Worm (Caenorhabditis elegans) whole organism, L4 larva: ENCODE results near the gene rer-1.

ENCODE experiments used
- F10B5.3 ChIP-seq: sonication (generic microtip); optimal IDR thresholded peaks from 2 replicates; lab custom pipeline; 2016; ENCODE audit warnings: mild to moderate bottlenecking, missing genetic modification characterization, missing compliant biosample characterization
- aha-1 ChIP-seq: fragments of 150-350 bp; peaks from one replicate; lab custom pipeline; 2014; ENCODE audit warnings: missing biosample characterization, missing genetic modification characterization
- aly-2 ChIP-seq: sonication (generic microtip); optimal IDR thresholded peaks from 2 replicates; lab custom pipeline; 2018; ENCODE audit warnings: missing biosample characterization, missing genetic modification characterization
- ama-1 ChIP-seq: fragments of 150-350 bp; optimal IDR thresholded peaks from 2 replicates; lab custom pipeline; 2014; ENCODE audit warnings: inconsistent platforms, mixed read lengths
- arid-1 ChIP-seq: fragments of 200-800 bp; sonication (Bioruptor generic); conservative IDR thresholded peaks from 2 replicates; pipeline ENCODE4 v1.3.6; 2022; ENCODE audit warnings: missing genetic modification reagents, missing genetic modification characterization, missing compliant biosample characterization
- ces-1 ChIP-seq: fragments of 150-350 bp; sonication (generic microtip); optimal IDR thresholded peaks from 4 replicates; lab custom pipeline; 2014; ENCODE audit warnings: missing biosample characterization, missing genetic modification reagents, missing genetic modification characterization
- ctbp-1 ChIP-seq: fragments of 200-800 bp; sonication (Bioruptor generic); IDR thresholded peaks from 2 replicates; pipeline ENCODE4 v1.3.6; 2022; ENCODE audit warnings: missing genetic modification reagents, missing genetic modification characterization, missing compliant biosample characterization
- daf-16 ChIP-seq, 3 experiments: sonication (generic microtip); optimal IDR thresholded peaks; 2 replicates each; lab custom pipeline; 2016 to 2017; ENCODE audit warnings: missing genetic modification characterization in 3 of 3, missing genetic modification reagents in 3 of 3, mild to moderate bottlenecking in 2 of 3, missing compliant biosample characterization in 2 of 3, missing biosample characterization in 1 of 3, moderate library complexity in 1 of 3
- daf-19 ChIP-seq: fragments of 200-800 bp; sonication (Bioruptor generic); conservative IDR thresholded peaks from 2 replicates; pipeline ENCODE4 v1.3.6; 2022; ENCODE audit warnings: missing genetic modification characterization, missing compliant biosample characterization
- daf-8 ChIP-seq: fragments of 200-800 bp; sonication (Bioruptor generic); IDR thresholded peaks from 2 replicates; pipeline ENCODE4 v1.3.6; 2022; ENCODE audit warnings: missing genetic modification characterization, missing compliant biosample characterization
- dmd-6 ChIP-seq: fragments of 200-800 bp; sonication (Bioruptor generic); IDR thresholded peaks from 2 replicates; pipeline ENCODE4 v1.3.6; 2022; ENCODE audit warnings: missing genetic modification reagents, missing genetic modification characterization, missing compliant biosample characterization
- dmd-9 ChIP-seq: fragments of 200-800 bp; sonication (Bioruptor generic); IDR thresholded peaks from 2 replicates; pipeline ENCODE4 v1.3.6; 2022; ENCODE audit warnings: missing genetic modification reagents, missing genetic modification characterization, missing compliant biosample characterization
- egl-27 ChIP-seq: sonication (generic microtip); optimal IDR thresholded peaks from 3 replicates; lab custom pipeline; 2017; ENCODE audit warnings: missing biosample characterization, missing genetic modification reagents, missing genetic modification characterization
- fkh-10 ChIP-seq: fragments of 150-350 bp; optimal IDR thresholded peaks from 2 replicates; lab custom pipeline; 2014; ENCODE audit warnings: missing biosample characterization, missing genetic modification reagents, missing genetic modification characterization
- gei-8 ChIP-seq: fragments of 200-800 bp; sonication (Bioruptor generic); optimal IDR thresholded peaks from 2 replicates; lab custom pipeline; 2018; ENCODE audit warnings: mild to moderate bottlenecking, missing genetic modification characterization, missing compliant biosample characterization
- hif-1 ChIP-seq, 2 experiments: sonication (generic microtip); optimal IDR thresholded peaks; 2 replicates each; lab custom pipeline; 2016 to 2017; ENCODE audit warnings: missing compliant biosample characterization in 2 of 2, missing genetic modification characterization in 2 of 2, missing genetic modification reagents in 2 of 2, missing genotype in 2 of 2, mild to moderate bottlenecking in 1 of 2
- hlh-11 ChIP-seq: fragments of 200-800 bp; sonication (Bioruptor generic); optimal IDR thresholded peaks from 2 replicates; lab custom pipeline; 2018; ENCODE audit warnings: mild to moderate bottlenecking, missing genetic modification characterization, missing compliant biosample characterization
- hlh-30 ChIP-seq: sonication (generic microtip); optimal IDR thresholded peaks from 2 replicates; lab custom pipeline; 2017; ENCODE audit warnings: antibody characterized with exemption, mild to moderate bottlenecking, missing genetic modification characterization, missing compliant biosample characterization; ENCODE audit not compliant: insufficient read depth
- jun-1 ChIP-seq: fragments of 150-350 bp; optimal IDR thresholded peaks from 2 replicates; lab custom pipeline; 2014; ENCODE audit warnings: missing biosample characterization, missing genetic modification reagents, missing genetic modification characterization
- lim-7 ChIP-seq: fragments of 200-800 bp; sonication (Bioruptor generic); IDR thresholded peaks from 2 replicates; pipeline ENCODE4 v1.3.6; 2022; ENCODE audit warnings: missing genetic modification characterization, missing compliant biosample characterization
- lin-39 ChIP-seq: fragments of 150-350 bp; optimal IDR thresholded peaks from 2 replicates; lab custom pipeline; 2014; ENCODE audit warnings: missing biosample characterization, missing genetic modification reagents, missing genetic modification characterization
- mep-1 ChIP-seq: fragments of 150-350 bp; sonication (generic microtip); optimal IDR thresholded peaks from 3 replicates; lab custom pipeline; 2014; ENCODE audit warnings: missing biosample characterization, missing genetic modification characterization
- mxl-3 ChIP-seq: fragments of 200-800 bp; sonication (Bioruptor generic); optimal IDR thresholded peaks from 2 replicates; lab custom pipeline; 2018; ENCODE audit warnings: mild to moderate bottlenecking, missing genetic modification characterization, missing compliant biosample characterization
- nhr-10 ChIP-seq: fragments of 150-350 bp; optimal IDR thresholded peaks from 2 replicates; lab custom pipeline; 2014; ENCODE audit warnings: missing biosample characterization, missing genetic modification characterization
- nhr-11 ChIP-seq: fragments of 150-350 bp; optimal IDR thresholded peaks from 2 replicates; lab custom pipeline; 2014; ENCODE audit warnings: missing biosample characterization, missing genetic modification characterization
- nhr-42 ChIP-seq: fragments of 200-800 bp; sonication (Bioruptor generic); IDR thresholded peaks from 2 replicates; pipeline ENCODE4 v1.3.6; 2022; ENCODE audit warnings: missing genetic modification characterization, missing compliant biosample characterization
- rbr-2 ChIP-seq: sonication (generic microtip); optimal IDR thresholded peaks from 2 replicates; lab custom pipeline; 2016; ENCODE audit warnings: missing genotype, missing genetic modification characterization, missing compliant biosample characterization
- sdz-12 ChIP-seq: fragments of 200-800 bp; sonication (Bioruptor generic); optimal IDR thresholded peaks from 2 replicates; lab custom pipeline; 2018; ENCODE audit warnings: mild to moderate bottlenecking, missing genetic modification characterization, missing compliant biosample characterization
- set-16 ChIP-seq: fragments of 200-800 bp; sonication (Bioruptor generic); IDR thresholded peaks from 2 replicates; pipeline ENCODE4 v1.3.6; 2022; ENCODE audit warnings: missing genetic modification reagents, missing genetic modification characterization, missing compliant biosample characterization
- skn-1 ChIP-seq: fragments of 150-350 bp; optimal IDR thresholded peaks from 2 replicates; lab custom pipeline; 2014; ENCODE audit warnings: missing biosample characterization, missing genetic modification characterization
- spr-1 ChIP-seq: sonication (generic microtip); optimal IDR thresholded peaks from 2 replicates; lab custom pipeline; 2016; ENCODE audit warnings: mild to moderate bottlenecking, missing genetic modification characterization, missing compliant biosample characterization
- tag-97 ChIP-seq: fragments of 200-800 bp; sonication (Bioruptor generic); IDR thresholded peaks from 2 replicates; pipeline ENCODE4 v1.3.6; 2022; ENCODE audit warnings: missing genetic modification characterization, missing compliant biosample characterization
- tra-1 ChIP-seq: fragments of 200-800 bp; sonication (Bioruptor generic); IDR thresholded peaks from 2 replicates; pipeline ENCODE4 v1.3.6; 2022; ENCODE audit warnings: missing genetic modification reagents, missing genetic modification characterization, missing compliant biosample characterization
- unc-62 ChIP-seq, 3 experiments: fragments of 150-350 bp in 1 of 3; sonication (generic microtip); optimal IDR thresholded peaks in 2 of 3; peaks in 1 of 3; 1 replicate in 1 of 3; 2 replicates in 2 of 3; lab custom pipeline; 2014 to 2017; ENCODE audit warnings: missing biosample characterization in 3 of 3, missing genetic modification characterization in 3 of 3, missing genetic modification reagents in 3 of 3, missing genotype in 1 of 3
- vab-7 ChIP-seq: fragments of 200-800 bp; sonication (Bioruptor generic); IDR thresholded peaks from 2 replicates; pipeline ENCODE4 v1.3.6; 2022; ENCODE audit warnings: missing genetic modification reagents, missing genetic modification characterization, missing compliant biosample characterization
- zag-1 ChIP-seq: fragments of 150-350 bp; optimal IDR thresholded peaks from 2 replicates; lab custom pipeline; 2014; ENCODE audit warnings: missing biosample characterization, missing genetic modification characterization
- zfp-2 ChIP-seq: sonication (generic microtip); optimal IDR thresholded peaks from 2 replicates; lab custom pipeline; 2016; ENCODE audit warnings: mild to moderate bottlenecking, missing genetic modification characterization, missing compliant biosample characterization
- zip-11 ChIP-seq: fragments of 200-800 bp; sonication (Bioruptor generic); IDR thresholded peaks from 2 replicates; pipeline ENCODE4 v1.3.6; 2022; ENCODE audit warnings: missing genetic modification characterization, missing compliant biosample characterization

The rer-1 gene

ce11 chrII:8825769-8826168, 14.6 kb downstream of the rer-1 start, which contains the start of gene nas-25:
Gene nas-25 (plus strand): TSS chrII:8826069.
- no peak for TF ChIP-seq F10B5.3 (tag; lab: Kevin White, UChicago)
- no peak for TF ChIP-seq jun-1 (tag; lab: Kevin White, UChicago)
- TF ChIP-seq daf-16 (GFP tag; optimal IDR thresholded peaks at IDR 0.05; lab: Kevin White, UChicago) = no peak
- TF ChIP-seq daf-16 (tag; optimal IDR thresholded peaks at IDR 0.05; lab: Kevin White, UChicago) = no peak
- no peak for TF ChIP-seq zfp-2
- TF ChIP-seq daf-8 (GFP tag; lab: Robert Waterston, UW) = no peak
- no peak for TF ChIP-seq hif-1 (tag; optimal IDR thresholded peaks at IDR 0.05; lab: Kevin White, UChicago)
- no peak for TF ChIP-seq daf-19
- no peak for TF ChIP-seq dmd-9 (GFP tag; lab: Robert Waterston, UW)
- TF ChIP-seq, all 104 proteins: peak for 0

DNA sequence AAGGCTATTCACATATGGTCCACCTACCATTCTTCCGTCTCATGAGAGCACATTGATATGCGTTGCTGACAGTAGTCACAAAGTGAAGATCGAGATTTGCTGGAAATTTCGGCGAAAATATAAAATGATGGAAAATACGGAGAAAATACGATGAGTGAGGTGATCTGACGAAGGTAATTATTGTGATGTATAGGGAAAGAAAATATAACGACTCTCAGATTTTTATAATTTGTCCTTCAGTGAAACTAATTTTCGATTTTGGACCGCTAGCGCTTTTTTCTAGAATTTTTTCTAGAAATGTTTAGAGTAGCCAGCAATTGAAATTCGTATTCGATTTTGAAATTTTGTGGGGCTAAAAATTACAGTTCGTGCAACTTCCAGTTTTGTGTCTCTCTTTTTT, 18.0 kb downstream of the rer-1 start, which contains the start of gene F46C5.2:
TSS of gene F46C5.2 (minus strand) at position 101 of the 400 bp plus-strand sequence.
- TF ChIP-seq rbr-2 (tag; lab: Kevin White, UChicago) = no peak
- TF ChIP-seq lin-39 (tag; lab: Kevin White, UChicago) = no peak
- no peak for TF ChIP-seq nhr-11
- no peak for TF ChIP-seq set-16 (GFP tag; lab: Robert Waterston, UW)
- no peak for TF ChIP-seq vab-7 (GFP tag; lab: Robert Waterston, UW)
- no peak for TF ChIP-seq aly-2 (tag; lab: Kevin White, UChicago)

ce11 chrII:8830917-8831316, 19.7 kb downstream of the rer-1 start:
- TF ChIP-seq aha-1 (tag; lab: Kevin White, UChicago) (peak; percentile 20), dmd-6 (GFP tag; lab: Robert Waterston, UW) (no peak), ctbp-1 (GFP tag; lab: Robert Waterston, UW) (0 out of 2 replicates have a peak, but pooled peaks have one; percentile 37)

DNA sequence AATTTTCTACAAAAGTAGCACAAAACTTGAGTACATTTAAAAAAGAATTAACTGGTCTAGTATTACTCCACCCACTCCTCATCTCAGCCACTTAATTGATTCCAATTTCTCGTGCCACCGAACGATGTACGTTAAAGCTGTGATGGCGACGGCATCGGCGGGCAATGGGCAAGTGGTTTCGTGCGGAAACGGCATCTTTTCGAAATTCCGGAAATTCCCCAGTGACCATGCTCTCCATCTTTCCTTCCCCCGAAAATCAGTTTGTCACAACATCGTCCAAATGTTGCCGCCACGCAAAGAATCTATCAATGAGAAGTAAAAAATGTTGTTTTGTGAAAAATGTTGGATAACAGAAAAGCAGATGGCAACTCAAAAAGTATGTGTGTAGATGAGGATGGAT, 21.8 kb downstream of the rer-1 start:
- no peak for TF ChIP-seq zag-1
- TF ChIP-seq aha-1 (tag; lab: Kevin White, UChicago) = peak; percentile 94

DNA sequence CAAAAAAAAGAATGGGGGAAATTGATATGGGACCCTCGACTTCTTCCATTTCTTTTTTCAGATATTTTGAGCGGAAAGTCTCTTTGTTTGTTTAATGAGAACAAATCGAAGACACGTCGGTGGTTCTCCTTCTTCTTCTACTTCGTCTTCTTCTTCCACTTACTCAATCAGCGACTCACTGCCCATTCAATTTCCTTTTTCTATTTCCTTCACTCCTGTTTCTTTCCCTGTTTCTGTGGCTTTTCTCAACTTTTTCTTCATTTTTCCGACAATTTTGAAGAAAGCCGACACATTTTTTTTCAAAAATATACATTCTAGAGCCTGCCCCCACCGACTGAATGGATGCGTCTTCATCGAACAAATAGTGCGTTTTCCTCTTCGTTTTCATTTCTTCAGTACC, 24.7 kb downstream of the rer-1 start, which contains the start of gene F46C5.4:
TSS of gene F46C5.4 (plus strand) at position 222 of the 400 bp plus-strand sequence.
- no peak for TF ChIP-seq spr-1
- TF ChIP-seq fkh-10 (GFP tag; lab: Kevin White, UChicago) = peak; percentile 76
- TF ChIP-seq unc-62 (GFP tag; optimal IDR thresholded peaks at IDR 0.05 in 1 of 2; lab: Kevin White, UChicago) = peak in 1 of 2 experiments; percentile 35
- TF ChIP-seq unc-62 (tag; optimal IDR thresholded peaks at IDR 0.05; lab: Kevin White, UChicago) = no peak
- no peak for TF ChIP-seq skn-1

ce11 chrII:8839025-8839424, 27.9 kb downstream of the rer-1 start, which contains the start of gene F46C5.7:
Gene F46C5.7 (plus strand): TSS chrII:8839325.
- TF ChIP-seq nhr-10 (tag; lab: Kevin White, UChicago) (no peak), nhr-42 (no peak), vab-7 (GFP tag; lab: Robert Waterston, UW) (no peak), lin-39 (tag; lab: Kevin White, UChicago) (no peak), ama-1 (lab: Kevin White, UChicago) (no peak), daf-19 (no peak), lim-7 (GFP tag; lab: Robert Waterston, UW) (no peak), zfp-2 (no peak), sdz-12 (GFP tag; lab: Kevin White, UChicago) (no peak)

- TF ChIP-seq tra-1 (GFP tag; lab: Robert Waterston, UW) = no peak
- TF ChIP-seq mep-1 (tag; lab: Kevin White, UChicago) = no peak
- peak in 1 of 2 experiments; percentile 41 for TF ChIP-seq daf-16 (GFP tag; optimal IDR thresholded peaks at IDR 0.05; lab: Kevin White, UChicago)
- no peak for TF ChIP-seq daf-16 (tag; optimal IDR thresholded peaks at IDR 0.05; lab: Kevin White, UChicago)
- peak; percentile 52 for TF ChIP-seq hlh-11 (tag; lab: Kevin White, UChicago)
- TF ChIP-seq ces-1 (GFP tag; lab: Kevin White, UChicago) = no peak
- TF ChIP-seq hlh-30 (tag; lab: Kevin White, UChicago) = no peak
- peak in 1 of 2 experiments; percentile 52 for TF ChIP-seq unc-62 (GFP tag; optimal IDR thresholded peaks at IDR 0.05 in 1 of 2; lab: Kevin White, UChicago)
- no peak for TF ChIP-seq unc-62 (tag; optimal IDR thresholded peaks at IDR 0.05; lab: Kevin White, UChicago)
- peak; percentile 37 for TF ChIP-seq nhr-11
- TF ChIP-seq gei-8 (GFP tag; lab: Kevin White, UChicago) = no peak
- no peak for TF ChIP-seq egl-27
- TF ChIP-seq tag-97 (GFP tag; lab: Robert Waterston, UW) = no peak
- no peak for TF ChIP-seq zip-11 (GFP tag; lab: Robert Waterston, UW)
- TF ChIP-seq mxl-3 (GFP tag; lab: Kevin White, UChicago) = no peak
- no peak for TF ChIP-seq arid-1 (GFP tag; lab: Robert Waterston, UW)
These were observed 33.4 kb downstream of the rer-1 start, which contains the start of gene F46C5.6 for ce11 chrII:8844465-8845126. Gene F46C5.6 (minus strand): TSS chrII:8844515.
